Worm (Caenorhabditis elegans) whole organism, late embryonic: ENCODE results near the gene scb-1.

ENCODE experiments used
- ama-1 ChIP-seq: fragments of 150-350 bp; optimal IDR thresholded peaks from 2 replicates; lab custom pipeline; 2014
- ceh-18 ChIP-seq: sonication (generic microtip); optimal IDR thresholded peaks from 2 replicates; lab custom pipeline; 2016; ENCODE audit warnings: missing genetic modification characterization, missing compliant biosample characterization
- ceh-19 ChIP-seq: fragments of 200-800 bp; sonication (Bioruptor generic); optimal IDR thresholded peaks from 2 replicates; lab custom pipeline; 2018; ENCODE audit warnings: mild to moderate bottlenecking, missing genetic modification characterization, missing compliant biosample characterization
- dve-1 ChIP-seq: sonication (generic microtip); optimal IDR thresholded peaks from 2 replicates; lab custom pipeline; 2017; ENCODE audit warnings: antibody characterized with exemption, mild to moderate bottlenecking, missing genetic modification characterization, missing compliant biosample characterization
- lim-6 ChIP-seq: sonication (generic microtip); optimal IDR thresholded peaks from 2 replicates; lab custom pipeline; 2016; ENCODE audit warnings: missing genetic modification characterization, missing compliant biosample characterization
- lin-11 ChIP-seq: fragments of 200-800 bp; sonication (Bioruptor generic); optimal IDR thresholded peaks from 2 replicates; lab custom pipeline; 2018; ENCODE audit warnings: mild to moderate bottlenecking, missing genetic modification characterization, missing compliant biosample characterization
- nhr-11 ChIP-seq: fragments of 150-350 bp; optimal IDR thresholded peaks from 2 replicates; lab custom pipeline; 2014; ENCODE audit warnings: missing biosample characterization, missing genetic modification characterization
- pag-3 ChIP-seq: sonication (generic microtip); optimal IDR thresholded peaks from 2 replicates; lab custom pipeline; 2016; ENCODE audit warnings: missing compliant biosample characterization, missing genetic modification characterization, borderline replicate concordance
- pha-4 ChIP-seq: fragments of 150-350 bp; optimal IDR thresholded peaks from 2 replicates; lab custom pipeline; 2018; ENCODE audit warnings: missing biosample characterization, missing genetic modification reagents, missing genetic modification characterization
- rnt-1 ChIP-seq: sonication (generic microtip); optimal IDR thresholded peaks from 2 replicates; lab custom pipeline; 2016; ENCODE audit warnings: missing genetic modification characterization, missing compliant biosample characterization
- tbx-2 ChIP-seq: sonication (generic microtip); optimal IDR thresholded peaks from 2 replicates; lab custom pipeline; 2016; ENCODE audit warnings: missing genetic modification characterization, missing compliant biosample characterization
- tbx-7 ChIP-seq: sonication (generic microtip); optimal IDR thresholded peaks from 2 replicates; lab custom pipeline; 2016; ENCODE audit warnings: missing genotype, missing genetic modification characterization, missing compliant biosample characterization
- unc-86 ChIP-seq: sonication (generic microtip); optimal IDR thresholded peaks from 2 replicates; lab custom pipeline; 2016; ENCODE audit warnings: missing genetic modification characterization, missing compliant biosample characterization

- TF ChIP-seq tbx-2 (no peak), ceh-18 (tag; lab: Kevin White, UChicago) (no peak), dve-1 (tag; lab: Kevin White, UChicago) (no peak), pag-3 (tag; lab: Kevin White, UChicago) (no peak), lin-11 (tag; lab: Kevin White, UChicago) (no peak), nhr-11 (no peak), ama-1 (lab: Kevin White, UChicago) (no peak), rnt-1 (tag; lab: Kevin White, UChicago) (no peak), ceh-19 (GFP tag; lab: Kevin White, UChicago) (no peak), pha-4 (no peak), tbx-7 (tag; lab: Kevin White, UChicago) (no peak), unc-86 (tag; lab: Kevin White, UChicago) (no peak), lim-6 (tag; lab: Kevin White, UChicago) (no peak)
Observed at ce11 chrV:11119294-11119755, at the start of gene scb-1.
